Worm (Caenorhabditis elegans) whole organism, mixed stage, embryonic: ENCODE measurements around the gene F46B6.9.

Experiments
- M03D4.4 ChIP-seq: sonication (generic microtip); optimal IDR thresholded peaks from 2 replicates; lab custom pipeline; 2017; ENCODE audit warnings: mild to moderate bottlenecking, missing genetic modification characterization, missing compliant biosample characterization
- bed-3 ChIP-seq: fragments of 200-800 bp; sonication (Bioruptor generic); optimal IDR thresholded peaks from 3 replicates; lab custom pipeline; 2018; ENCODE audit warnings: mild to moderate bottlenecking, missing genetic modification characterization, moderate library complexity, missing compliant biosample characterization
- blmp-1 ChIP-seq: fragments of 150-350 bp; optimal IDR thresholded peaks from 2 replicates; lab custom pipeline; 2014; ENCODE audit warnings: missing biosample characterization, missing genetic modification characterization
- ceh-39 ChIP-seq: fragments of 150-350 bp; optimal IDR thresholded peaks from 2 replicates; lab custom pipeline; 2014; ENCODE audit warnings: missing biosample characterization, missing genetic modification characterization
- ceh-43 ChIP-seq: fragments of 200-800 bp; sonication (Bioruptor generic); optimal IDR thresholded peaks from 2 replicates; lab custom pipeline; 2018; ENCODE audit warnings: mild to moderate bottlenecking, missing genetic modification characterization, moderate library complexity, missing compliant biosample characterization
- ceh-83 ChIP-seq: fragments of 200-800 bp; sonication (Bioruptor generic); optimal IDR thresholded peaks from 2 replicates; lab custom pipeline; 2018; ENCODE audit warnings: mild to moderate bottlenecking, missing genetic modification characterization, missing compliant biosample characterization
- ces-1 ChIP-seq: fragments of 150-350 bp; optimal IDR thresholded peaks from 2 replicates; lab custom pipeline; 2014; ENCODE audit warnings: missing biosample characterization, missing genetic modification reagents, missing genetic modification characterization
- cnd-1 ChIP-seq: fragments of 200-800 bp; sonication (Bioruptor generic); optimal IDR thresholded peaks from 2 replicates; lab custom pipeline; 2018; ENCODE audit warnings: mild to moderate bottlenecking, missing genetic modification characterization, missing compliant biosample characterization
- drap-1 ChIP-seq: fragments of 200-800 bp; sonication (Bioruptor generic); optimal IDR thresholded peaks from 3 replicates; lab custom pipeline; 2018; ENCODE audit warnings: mild to moderate bottlenecking, missing genetic modification characterization, missing compliant biosample characterization
- elt-1 ChIP-seq: sonication (generic microtip); optimal IDR thresholded peaks from 2 replicates; lab custom pipeline; 2017; ENCODE audit warnings: missing genetic modification characterization, mild to moderate bottlenecking, missing compliant biosample characterization, antibody characterized with exemption, moderate library complexity, borderline replicate concordance; ENCODE audit not compliant: insufficient read depth
- elt-3 ChIP-seq: fragments of 150-350 bp; optimal IDR thresholded peaks from 2 replicates; lab custom pipeline; 2014; ENCODE audit warnings: missing biosample characterization, missing genetic modification characterization
- flh-1 ChIP-seq: fragments of 200-800 bp; sonication (Bioruptor generic); optimal IDR thresholded peaks from 2 replicates; lab custom pipeline; 2018; ENCODE audit warnings: mild to moderate bottlenecking, missing genetic modification characterization, moderate library complexity, missing compliant biosample characterization
- ham-2 ChIP-seq: fragments of 200-800 bp; sonication (Bioruptor generic); optimal IDR thresholded peaks from 2 replicates; lab custom pipeline; 2018; ENCODE audit warnings: mild to moderate bottlenecking, missing genetic modification characterization, missing compliant biosample characterization
- hlh-1 ChIP-seq: fragments of 150-350 bp; optimal IDR thresholded peaks from 2 replicates; lab custom pipeline; 2014; ENCODE audit warnings: missing biosample characterization, missing genetic modification reagents, missing genetic modification characterization
- lin-13 ChIP-seq: fragments of 150-350 bp; optimal IDR thresholded peaks from 2 replicates; lab custom pipeline; 2014; ENCODE audit warnings: missing biosample characterization, missing genetic modification characterization
- lsy-2 ChIP-seq: fragments of 150-350 bp; optimal IDR thresholded peaks from 2 replicates; lab custom pipeline; 2014; ENCODE audit warnings: missing biosample characterization, missing genetic modification characterization
- mep-1 ChIP-seq: fragments of 150-350 bp; optimal IDR thresholded peaks from 2 replicates; lab custom pipeline; 2017; ENCODE audit warnings: missing biosample characterization, missing genetic modification reagents, missing genetic modification characterization, inconsistent platforms
- mls-2 ChIP-seq: sonication (generic microtip); optimal IDR thresholded peaks from 2 replicates; lab custom pipeline; 2016; ENCODE audit warnings: mild to moderate bottlenecking, missing genetic modification characterization, moderate library complexity, missing compliant biosample characterization
- nhr-12 ChIP-seq: fragments of 150-350 bp; optimal IDR thresholded peaks from 2 replicates; lab custom pipeline; 2014; ENCODE audit warnings: missing biosample characterization, missing genetic modification characterization
- nhr-2 ChIP-seq: fragments of 150-350 bp; optimal IDR thresholded peaks from 2 replicates; lab custom pipeline; 2014; ENCODE audit warnings: missing biosample characterization, missing genetic modification characterization
- nhr-28 ChIP-seq: fragments of 150-350 bp; optimal IDR thresholded peaks from 2 replicates; lab custom pipeline; 2014; ENCODE audit warnings: missing biosample characterization, missing genetic modification characterization
- nhr-76 ChIP-seq: sonication (generic microtip); optimal IDR thresholded peaks from 2 replicates; lab custom pipeline; 2017; ENCODE audit warnings: missing biosample characterization, missing genetic modification characterization
- pha-4 ChIP-seq: fragments of 150-350 bp; optimal IDR thresholded peaks from 2 replicates; lab custom pipeline; 2018; ENCODE audit warnings: missing biosample characterization, missing genetic modification reagents, missing genetic modification characterization
- sem-2 ChIP-seq: fragments of 200-800 bp; sonication (Bioruptor generic); optimal IDR thresholded peaks from 2 replicates; lab custom pipeline; 2018; ENCODE audit warnings: mild to moderate bottlenecking, missing genetic modification characterization, missing compliant biosample characterization
- snpc-4 ChIP-seq: fragments of 150-350 bp; optimal IDR thresholded peaks from 2 replicates; lab custom pipeline; 2014; ENCODE audit warnings: missing biosample characterization, missing genetic modification characterization
- sptf-1 ChIP-seq: sonication (generic microtip); optimal IDR thresholded peaks from 2 replicates; lab custom pipeline; 2017; ENCODE audit warnings: mild to moderate bottlenecking, missing genetic modification characterization, moderate library complexity, missing compliant biosample characterization
- tbx-8 ChIP-seq: fragments of 200-800 bp; sonication (Bioruptor generic); optimal IDR thresholded peaks from 2 replicates; lab custom pipeline; 2018; ENCODE audit warnings: mild to moderate bottlenecking, missing genetic modification characterization, moderate library complexity, missing compliant biosample characterization
- unc-120 ChIP-seq: sonication (generic microtip); optimal IDR thresholded peaks from 2 replicates; lab custom pipeline; 2017; ENCODE audit warnings: missing genetic modification characterization, missing compliant biosample characterization; ENCODE audit not compliant: poor library complexity, severe bottlenecking
- unc-39 ChIP-seq: fragments of 150-350 bp; optimal IDR thresholded peaks from 2 replicates; lab custom pipeline; 2014; ENCODE audit warnings: missing biosample characterization, missing genetic modification characterization
- unc-62 ChIP-seq: fragments of 150-350 bp; optimal IDR thresholded peaks from 2 replicates; lab custom pipeline; 2014; ENCODE audit warnings: missing biosample characterization, missing genetic modification reagents, missing genetic modification characterization
- zip-8 ChIP-seq: fragments of 150-350 bp; optimal IDR thresholded peaks from 2 replicates; lab custom pipeline; 2014; ENCODE audit warnings: missing biosample characterization, missing genetic modification characterization
- ztf-11 ChIP-seq: fragments of 150-350 bp; optimal IDR thresholded peaks from 2 replicates; lab custom pipeline; 2014; ENCODE audit warnings: missing biosample characterization, missing genetic modification characterization

The F46B6.9 gene

DNA sequence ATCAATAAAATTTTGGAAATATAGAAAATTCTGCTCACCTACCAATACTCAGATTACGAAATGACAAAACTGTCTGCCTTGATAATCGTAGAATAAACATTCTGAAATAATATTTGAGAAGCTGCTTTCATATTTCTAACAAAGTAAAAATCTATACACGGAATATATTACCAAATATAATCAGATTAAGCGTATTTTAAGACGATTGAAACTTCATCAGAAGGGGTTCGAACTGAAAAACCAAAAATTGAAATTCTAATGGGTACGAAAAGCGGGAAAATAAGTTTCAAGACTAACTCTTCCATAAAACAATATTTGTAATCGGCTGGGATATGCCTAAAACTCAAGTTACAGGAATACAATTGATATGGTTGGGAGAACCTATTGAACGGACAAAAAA lies 17.2 kb upstream of the F46B6.9 start, which contains the start of gene F46B6.4:
TSS of gene F46B6.4 (minus strand) at position 101 of the 400 bp plus-strand sequence.
- no peak for TF ChIP-seq sem-2 (GFP tag; lab: Kevin White, UChicago)
- no peak for TF ChIP-seq unc-62
- TF ChIP-seq sptf-1 = no peak
- no peak for TF ChIP-seq elt-1 (tag; lab: Kevin White, UChicago)
- no peak for TF ChIP-seq nhr-12
- no peak for TF ChIP-seq mep-1 (tag; lab: Kevin White, UChicago)
- no peak for TF ChIP-seq cnd-1 (tag; lab: Kevin White, UChicago)
- no peak for TF ChIP-seq pha-4 (tag; lab: Kevin White, UChicago)
- TF ChIP-seq flh-1 = no peak
- TF ChIP-seq ceh-43 = no peak
- no peak for TF ChIP-seq nhr-76 (tag; lab: Kevin White, UChicago)
- no peak for TF ChIP-seq lin-13 (tag; lab: Kevin White, UChicago)
- TF ChIP-seq, all 35 proteins: peak for 0

DNA sequence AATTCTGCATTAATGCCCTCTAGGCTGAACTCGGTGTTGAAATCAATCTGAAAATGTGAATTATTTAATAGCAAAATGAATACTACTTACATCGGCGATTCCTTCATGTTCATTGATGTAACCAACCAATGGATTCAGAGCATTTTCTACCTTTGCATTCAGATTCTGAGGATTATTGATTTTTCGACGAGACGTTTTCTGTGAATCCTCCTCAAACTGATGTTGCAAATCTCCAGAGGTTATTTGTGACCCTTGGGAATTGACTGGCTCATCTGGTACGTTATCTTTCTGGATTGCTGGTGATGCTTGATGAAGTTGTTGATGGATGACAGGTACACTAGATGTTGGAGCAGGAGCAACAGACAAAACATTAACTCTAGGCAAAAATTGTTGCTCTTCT lies 14.6 kb upstream of the F46B6.9 start:
- TF ChIP-seq lsy-2 (tag; lab: Kevin White, UChicago) (no peak), hlh-1 (tag; lab: Kevin White, UChicago) (no peak), mep-1 (tag; lab: Kevin White, UChicago) (no peak), lin-13 (tag; lab: Kevin White, UChicago) (no peak), zip-8 (tag; lab: Kevin White, UChicago) (no peak), nhr-76 (tag; lab: Kevin White, UChicago) (no peak), tbx-8 (GFP tag; lab: Kevin White, UChicago) (no peak), cnd-1 (tag; lab: Kevin White, UChicago) (no peak), sem-2 (GFP tag; lab: Kevin White, UChicago) (no peak), M03D4.4 (tag; lab: Kevin White, UChicago) (no peak), flh-1 (no peak), sptf-1 (no peak), unc-39 (tag; lab: Kevin White, UChicago) (no peak), pha-4 (tag; lab: Kevin White, UChicago) (no peak)

DNA sequence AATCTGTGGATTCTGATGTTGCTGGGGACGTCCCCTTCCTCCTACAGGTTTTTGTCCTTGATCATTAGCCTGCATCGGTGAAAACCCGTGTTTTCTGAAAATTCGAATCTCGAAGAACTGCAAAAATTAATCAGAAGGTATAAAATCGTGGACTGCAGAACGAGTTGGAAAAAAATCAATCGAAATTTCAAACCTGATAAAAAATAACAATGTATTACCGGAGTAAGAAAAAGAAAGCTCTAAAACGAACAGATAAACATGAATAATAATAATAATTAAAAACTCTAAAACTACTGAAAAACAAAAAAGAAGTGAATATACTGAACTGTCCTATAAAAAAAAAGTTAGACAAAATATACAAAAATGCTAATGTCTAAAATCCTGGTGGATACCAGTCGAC lies 13.7 kb upstream of the F46B6.9 start, which contains the start of gene F46B6.5:
TSS of gene F46B6.5 (minus strand) at position 101 of the 400 bp plus-strand sequence.
- no peak for TF ChIP-seq snpc-4
- TF ChIP-seq hlh-1 (tag; lab: Kevin White, UChicago) = no peak
- no peak for TF ChIP-seq lsy-2 (tag; lab: Kevin White, UChicago)
- no peak for TF ChIP-seq nhr-76 (tag; lab: Kevin White, UChicago)
- no peak for TF ChIP-seq nhr-2
- no peak for TF ChIP-seq ceh-43
- TF ChIP-seq flh-1 = no peak
- no peak for TF ChIP-seq unc-39 (tag; lab: Kevin White, UChicago)
- no peak for TF ChIP-seq ham-2 (GFP tag; lab: Kevin White, UChicago)
- no peak for TF ChIP-seq nhr-28

DNA sequence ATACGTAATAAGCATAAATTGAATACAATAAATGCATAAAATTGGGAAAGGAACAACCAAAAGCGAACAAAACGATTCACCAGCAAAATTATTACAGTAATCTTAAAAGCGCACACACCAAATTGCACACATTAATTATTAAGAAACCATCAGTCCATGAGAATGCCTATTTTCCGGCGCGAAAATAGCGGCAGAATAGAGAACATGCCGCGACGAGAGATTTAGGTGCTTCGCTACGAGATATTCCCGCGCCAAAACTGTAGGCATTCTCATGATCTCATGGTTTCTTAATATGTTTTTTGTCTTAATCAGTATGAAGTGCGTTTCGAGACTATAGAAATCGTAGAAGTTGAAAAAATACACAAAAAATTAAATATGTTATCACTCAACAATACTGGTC lies 12.4 kb upstream of the F46B6.9 start:
- TF ChIP-seq elt-3 (tag; lab: Kevin White, UChicago) (no peak), nhr-76 (tag; lab: Kevin White, UChicago) (no peak), nhr-2 (no peak), ces-1 (GFP tag; lab: Kevin White, UChicago) (no peak), ceh-83 (no peak), cnd-1 (tag; lab: Kevin White, UChicago) (no peak), blmp-1 (no peak), lsy-2 (tag; lab: Kevin White, UChicago) (no peak), hlh-1 (tag; lab: Kevin White, UChicago) (no peak), ceh-43 (no peak), tbx-8 (GFP tag; lab: Kevin White, UChicago) (no peak), zip-8 (tag; lab: Kevin White, UChicago) (no peak), bed-3 (GFP tag; lab: Kevin White, UChicago) (no peak), drap-1 (GFP tag; lab: Kevin White, UChicago) (no peak), sem-2 (GFP tag; lab: Kevin White, UChicago) (no peak)

DNA sequence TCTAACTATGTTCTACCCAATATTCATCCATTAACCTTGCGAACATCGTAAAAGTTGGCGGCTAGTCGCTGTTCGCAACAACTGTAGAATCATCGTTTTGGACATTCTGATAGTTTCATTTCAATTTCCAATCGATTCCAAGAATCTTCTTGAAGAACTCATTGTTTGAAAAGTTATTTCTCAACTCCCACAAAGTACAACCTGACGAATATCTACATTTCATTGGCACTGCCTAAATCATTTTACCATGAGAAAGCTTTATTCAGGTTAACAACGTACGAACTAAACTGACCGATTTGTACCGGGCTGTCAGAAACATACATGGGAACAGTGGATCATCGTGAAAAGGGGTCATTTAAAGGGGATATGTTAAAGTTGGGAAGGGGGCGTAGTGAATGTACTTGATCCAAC lies 9.9 kb upstream of the F46B6.9 start, which contains the start of gene F46B6.6:
TSS of gene F46B6.6 (minus strand) at position 148 of the 411 bp plus-strand sequence.
- no peak for TF ChIP-seq ceh-39
- TF ChIP-seq mls-2 (tag; lab: Kevin White, UChicago) = no peak
- TF ChIP-seq hlh-1 (tag; lab: Kevin White, UChicago) = no peak
- TF ChIP-seq tbx-8 (GFP tag; lab: Kevin White, UChicago) = no peak
- TF ChIP-seq snpc-4 = no peak
- TF ChIP-seq nhr-12 = no peak
- TF ChIP-seq lin-13 (tag; lab: Kevin White, UChicago) = no peak
- no peak for TF ChIP-seq ztf-11
- no peak for TF ChIP-seq sem-2 (GFP tag; lab: Kevin White, UChicago)
- TF ChIP-seq unc-62 = no peak
- no peak for TF ChIP-seq zip-8 (tag; lab: Kevin White, UChicago)
- no peak for TF ChIP-seq pha-4 (tag; lab: Kevin White, UChicago)
- no peak for TF ChIP-seq unc-120 (tag; lab: Kevin White, UChicago)
- no peak for TF ChIP-seq blmp-1
- TF ChIP-seq, all 35 proteins: peak for 0
